Worm (Caenorhabditis elegans): ENCODE data around the gene C11H1.7.

- TF ChIP-seq ceh-83 (GFP tag; optimal IDR thresholded peaks at IDR 0.05) (no peak), ceh-39 (tag; optimal IDR thresholded peaks at IDR 0.05) (no peak), nhr-237 (tag; optimal IDR thresholded peaks at IDR 0.05) (no peak), elt-1 (tag; optimal IDR thresholded peaks at IDR 0.05; ENCODE audit: borderline replicate concordance, insufficient read depth) (no peak), unc-62 (GFP tag; optimal IDR thresholded peaks at IDR 0.05) (no peak), nhr-28 (tag; optimal IDR thresholded peaks at IDR 0.05) (no peak), sptf-1 (tag; optimal IDR thresholded peaks at IDR 0.05) (no peak), mab-5 (tag; optimal IDR thresholded peaks at IDR 0.05) (no peak), ztf-11 (tag; optimal IDR thresholded peaks at IDR 0.05) (no peak), unc-39 (tag; optimal IDR thresholded peaks at IDR 0.05) (no peak)
Observed at ce11 chrX:14327398-14327797, at the start of gene C11H1.7.

Measured in whole organism, mixed stage, embryonic.